Fruit fly (Drosophila melanogaster): ENCODE data around the gene Ddrgk1.

The Ddrgk1 gene

DNA sequence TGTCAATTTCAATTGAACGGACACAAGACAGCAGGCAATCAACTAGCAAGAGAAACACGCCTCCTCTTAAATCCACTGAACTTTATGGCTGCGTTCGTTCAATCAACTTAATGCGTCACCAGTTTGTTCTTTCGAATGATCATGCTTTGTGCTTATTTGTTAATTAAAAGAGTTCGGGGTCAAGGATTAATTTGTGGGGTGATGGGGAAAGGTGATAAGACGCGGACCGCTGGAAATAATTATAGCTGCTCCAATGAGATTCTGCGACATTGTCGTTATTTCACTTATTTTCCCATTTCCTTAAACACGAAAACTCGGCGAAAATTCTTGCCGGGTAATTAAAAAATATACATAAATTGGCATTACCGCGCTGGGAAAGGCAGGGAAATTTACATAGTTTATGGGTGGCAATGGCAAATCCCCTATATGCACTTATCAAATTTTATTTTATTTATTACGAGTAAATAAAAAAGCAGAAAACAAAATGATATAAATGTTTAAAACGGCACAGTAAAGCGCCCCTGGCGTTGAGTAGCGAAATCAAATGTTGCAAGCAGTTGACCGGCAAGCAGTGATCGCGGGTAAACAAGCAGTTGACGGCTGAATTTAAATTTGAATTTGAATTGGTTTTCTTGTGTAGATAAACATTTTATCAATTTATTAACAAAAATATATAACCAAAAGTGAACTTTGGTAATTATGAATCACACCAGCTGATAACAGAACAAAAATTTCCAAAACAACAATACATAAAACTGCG is 30.3 kb upstream of the Ddrgk1 start (continued):
- TF ChIP-seq CG10543 (GFP tag; optimal IDR thresholded peaks at IDR 0.05) (peak; percentile 64), sna (GFP tag; IDR thresholded peaks at IDR 0.05; ENCODE audit: partially characterized antibody) (no peak), Asciz (GFP tag; optimal IDR thresholded peaks at IDR 0.05) (peak; percentile 53), Fer3 (tag; optimal IDR thresholded peaks at IDR 0.05) (peak; percentile 55), CG15696 (tag; optimal IDR thresholded peaks at IDR 0.05) (peak; percentile 74), Mes4 (GFP tag; optimal IDR thresholded peaks at IDR 0.05) (peak; percentile 66), B-H2 (GFP tag; optimal IDR thresholded peaks at IDR 0.05) (peak; percentile 80), Sox100B (GFP tag; optimal IDR thresholded peaks at IDR 0.05) (peak; percentile 55), CG14667 (GFP tag; IDR thresholded peaks at IDR 0.05) (peak; percentile 55; the same call in 1 of the 2 replicates), ro (GFP tag; IDR thresholded peaks at IDR 0.05) (0 out of 2 replicates have a peak, but pooled peaks have one; percentile 46), Pdp1 (GFP tag; optimal IDR thresholded peaks at IDR 0.05) (peak; percentile 68 to 71), Abd-B (GFP tag; optimal IDR thresholded peaks at IDR 0.05) (peak; percentile 55), CG8924 (tag; optimal IDR thresholded peaks at IDR 0.05) (peak; percentile 39), Usf (GFP tag; optimal IDR thresholded peaks at IDR 0.05) (peak; percentile 37), Rfx (GFP tag; IDR thresholded peaks at IDR 0.05) (peak; percentile 90), CG30403 (GFP tag; optimal IDR thresholded peaks at IDR 0.05) (peak; percentile 65), kni (GFP tag; optimal IDR thresholded peaks at IDR 0.05) (peak; percentile 28), vnd (GFP tag; IDR thresholded peaks at IDR 0.05; ENCODE audit: partially characterized antibody) (no peak), zen2 (GFP tag; IDR thresholded peaks at IDR 0.05; ENCODE audit: partially characterized antibody) (no peak), dysf (GFP tag; IDR thresholded peaks at IDR 0.05) (peak; percentile 73), trh (GFP tag; optimal IDR thresholded peaks at IDR 0.05) (no peak), CG1233 (GFP tag; optimal IDR thresholded peaks at IDR 0.05) (peak; percentile 72), usp (GFP tag; optimal IDR thresholded peaks at IDR 0.05) (no peak)

- TF ChIP-seq CG8924 (tag; optimal IDR thresholded peaks at IDR 0.05) (no peak), CG9932 (GFP tag; IDR thresholded peaks at IDR 0.05) (no peak), gt (GFP tag; IDR thresholded peaks at IDR 0.05) (no peak), CG14441 (GFP tag; IDR thresholded peaks at IDR 0.05) (no peak), CG17912 (GFP tag; optimal IDR thresholded peaks at IDR 0.05) (no peak), Rx (GFP tag; IDR thresholded peaks at IDR 0.05) (no peak), Atf3 (GFP tag; optimal IDR thresholded peaks at IDR 0.05) (no peak), CG18764 (GFP tag; optimal IDR thresholded peaks at IDR 0.05) (no peak), CG12769 (tag; optimal IDR thresholded peaks at IDR 0.05) (peak; percentile 11), Myb (GFP tag; optimal IDR thresholded peaks at IDR 0.05) (no peak), Side (GFP tag; optimal IDR thresholded peaks at IDR 0.05) (no peak), CG14014 (GFP tag; IDR thresholded peaks at IDR 0.05) (no peak), CG13894 (tag; optimal IDR thresholded peaks at IDR 0.05) (peak; percentile 66), CG7357 (GFP tag; IDR thresholded peaks at IDR 0.05) (no peak), CG34376 (GFP tag; optimal IDR thresholded peaks at IDR 0.05) (no peak), Stat92E (GFP tag; optimal IDR thresholded peaks at IDR 0.05) (no peak), dpn (GFP tag; optimal IDR thresholded peaks at IDR 0.05) (no peak), CG2889 (GFP tag; IDR thresholded peaks at IDR 0.05) (no peak), inv (GFP tag; IDR thresholded peaks at IDR 0.05; ENCODE audit: partially characterized antibody) (no peak), D19A (tag; optimal IDR thresholded peaks at IDR 0.05) (no peak), CG14965 (GFP tag; optimal IDR thresholded peaks at IDR 0.05; ENCODE audit: borderline replicate concordance) (no peak), CG42726 (GFP tag; IDR thresholded peaks at IDR 0.05; ENCODE audit: partially characterized antibody) (no peak), H15 (GFP tag; IDR thresholded peaks at IDR 0.05) (no peak), corto (GFP tag; optimal IDR thresholded peaks at IDR 0.05) (no peak), CG10543 (GFP tag; optimal IDR thresholded peaks at IDR 0.05) (peak; percentile 29), en (GFP tag; optimal IDR thresholded peaks at IDR 0.05) (no peak), rib (GFP tag; IDR thresholded peaks at IDR 0.05) (peak; percentile 70; the same call in 1 of the 2 replicates), CG17361 (GFP tag; IDR thresholded peaks at IDR 0.05) (no peak)
Observed at dm6 chr3R:21185655-21186054, 29.2 kb upstream of the Ddrgk1 start.
